Worm (Caenorhabditis elegans): ENCODE results near the gene idpp-13.

ce11 chrIII:926216-926615 lies 9.4 kb upstream of the idpp-13 start, which contains the start of gene pef-1:
- TF ChIP-seq ceh-36 (tag; optimal IDR thresholded peaks at IDR 0.05) (no peak), hmg-4 (GFP tag; optimal IDR thresholded peaks at IDR 0.05) (no peak), ama-1 (optimal IDR thresholded peaks at IDR 0.05) (no peak), aly-1 (tag; optimal IDR thresholded peaks at IDR 0.05) (no peak), ets-7 (tag; optimal IDR thresholded peaks at IDR 0.05) (no peak), tbx-37 (GFP tag; conservative IDR thresholded peaks at IDR 0.05) (no peak), tra-4 (tag; optimal IDR thresholded peaks at IDR 0.05) (no peak), pes-1 (GFP tag; IDR thresholded peaks at IDR 0.05) (no peak), B0310.2 (tag; optimal IDR thresholded peaks at IDR 0.05) (no peak)
